ENCODE assay signal across 4 fruit fly cellular contexts in the genomic region with DNA sequence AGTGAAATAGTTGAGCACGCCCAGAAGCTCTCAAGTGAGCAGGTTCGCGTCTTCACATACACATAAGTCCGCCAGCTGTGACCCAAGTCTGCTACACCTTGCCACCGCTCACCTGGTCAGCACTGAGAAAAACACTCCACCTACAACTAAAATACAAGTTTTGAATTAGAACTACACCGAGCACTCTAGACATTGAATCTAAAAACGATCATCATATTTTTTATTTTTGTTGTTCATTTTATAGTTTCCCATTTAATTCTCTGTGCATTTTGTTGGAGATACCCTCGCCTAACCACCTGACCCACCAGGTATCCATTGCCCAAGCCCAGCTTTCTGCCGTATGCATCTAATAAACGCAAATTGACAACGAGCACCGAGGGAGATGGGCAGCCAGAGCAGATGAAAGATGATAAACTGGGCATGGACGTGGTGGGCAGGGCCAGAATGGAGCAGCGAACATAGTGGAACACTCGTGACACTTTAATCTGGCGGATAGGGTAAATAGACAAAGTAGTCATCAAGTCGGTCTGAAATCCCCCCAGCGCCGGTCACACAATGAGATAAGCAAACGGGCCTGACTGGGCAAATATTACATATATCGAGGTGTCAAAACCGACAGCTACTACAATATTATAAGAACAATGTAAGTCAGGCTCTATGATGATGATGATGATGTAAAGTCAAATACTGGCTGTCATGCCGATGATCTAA.
A peak's percentile ranks its signal among the peaks of the same experiment; 100 is the strongest.
TF ChIP-seq lines count a peak whose summit lies in the region.

No protein-coding gene starts in this region.

- no peak for TF ChIP-seq CTCF in whole organism, embryonic (GFP tag; optimal IDR thresholded peaks at IDR 0.05; lab: Kevin White, UChicago)

TF ChIP-seq in whole organism, adult, 20 proteins besides CTCF, POLR2A, EP300 and RAD21:
- TF ChIP-seq ovo (GFP tag; optimal IDR thresholded peaks at IDR 0.05; lab: Kevin White, UChicago) (peak; percentile 35), cic (GFP tag; optimal IDR thresholded peaks at IDR 0.05; lab: Kevin White, UChicago) (peak; percentile 66), CG7101 (tag; optimal IDR thresholded peaks at IDR 0.05; lab: Kevin White, UChicago) (peak; percentile 20), CG33017 (tag; optimal IDR thresholded peaks at IDR 0.05; lab: Kevin White, UChicago) (no peak), Crg-1 (GFP tag; optimal IDR thresholded peaks at IDR 0.05; lab: Kevin White, UChicago) (peak; percentile 36)

TF ChIP-seq in whole organism, embryonic, 481 proteins besides CTCF, POLR2A, EP300 and RAD21 (continues in another document):
- TF ChIP-seq mam (GFP tag; optimal IDR thresholded peaks at IDR 0.05; lab: Kevin White, UChicago) (peak; percentile 18), ttk (GFP tag; IDR thresholded peaks at IDR 0.05; lab: Robert Waterston, UW) (peak; percentile 49; the same call in 1 of the 2 replicates), CG11695 (GFP tag; IDR thresholded peaks at IDR 0.05; lab: Robert Waterston, UW) (peak; percentile 58; the same call in 1 of the 3 replicates), ken (GFP tag; IDR thresholded peaks at IDR 0.05; lab: Robert Waterston, UW) (0 out of 3 replicates have a peak, but pooled peaks have one; percentile 13), az2 (GFP tag; optimal IDR thresholded peaks at IDR 0.05; lab: Kevin White, UChicago) (peak; percentile 12), slbo (GFP tag; IDR thresholded peaks at IDR 0.05; lab: Robert Waterston, UW) (peak; percentile 30; the same call in 1 of the 2 replicates), CG17359 (tag; optimal IDR thresholded peaks at IDR 0.05; lab: Kevin White, UChicago) (peak; percentile 0), CG2678 (tag; optimal IDR thresholded peaks at IDR 0.05; lab: Kevin White, UChicago) (peak; percentile 17), Rfx (GFP tag; IDR thresholded peaks at IDR 0.05; lab: Robert Waterston, UW) (0 out of 2 replicates have a peak, but pooled peaks have one; percentile 3), CG12769 (tag; optimal IDR thresholded peaks at IDR 0.05; lab: Kevin White, UChicago) (peak; percentile 2), CG10209 (GFP tag; optimal IDR thresholded peaks at IDR 0.05; lab: Kevin White, UChicago) (no peak), Blimp-1 (GFP tag; optimal IDR thresholded peaks at IDR 0.05; lab: Kevin White, UChicago) (peak; percentile 11), stc (GFP tag; IDR thresholded peaks at IDR 0.05; lab: Robert Waterston, UW) (0 out of 2 replicates have a peak, but pooled peaks have one; percentile 16), chif (GFP tag; optimal IDR thresholded peaks at IDR 0.05; lab: Kevin White, UChicago) (peak in 1 of 2 experiments; percentile 2), esg (GFP tag; conservative IDR thresholded peaks at IDR 0.05; lab: Robert Waterston, UW) (0 out of 2 replicates have a peak, but pooled peaks have one; percentile 19), CG2120 (GFP tag; optimal IDR thresholded peaks at IDR 0.05; lab: Kevin White, UChicago) (peak; percentile 44), Ada2b (GFP tag; IDR thresholded peaks at IDR 0.05; lab: Robert Waterston, UW) (peak; percentile 34; the same call in 1 of the 2 replicates), CG18599 (GFP tag; optimal IDR thresholded peaks at IDR 0.05; lab: Kevin White, UChicago) (peak; percentile 35), CG6813 (GFP tag; optimal IDR thresholded peaks at IDR 0.05; lab: Kevin White, UChicago) (no peak), pan (optimal IDR thresholded peaks at IDR 0.05; lab: Kevin White, UChicago) (no peak), pan (GFP tag; optimal IDR thresholded peaks at IDR 0.05 in 1 of 2, IDR thresholded peaks at IDR 0.05 in 1 of 2) (peak in 1 of 2 experiments; percentile 61), bsh (GFP tag; optimal IDR thresholded peaks at IDR 0.05; lab: Kevin White, UChicago) (peak in 1 of 2 experiments; percentile 26), CG9727 (GFP tag; optimal IDR thresholded peaks at IDR 0.05; lab: Kevin White, UChicago) (no peak)

TF ChIP-seq in whole organism, prepupa, 60 proteins besides CTCF, POLR2A, EP300 and RAD21:
- TF ChIP-seq Smox (GFP tag; optimal IDR thresholded peaks at IDR 0.05; lab: Kevin White, UChicago) (no peak), Hr4 (GFP tag; optimal IDR thresholded peaks at IDR 0.05; lab: Kevin White, UChicago) (peak; percentile 30), net (GFP tag; optimal IDR thresholded peaks at IDR 0.05; lab: Kevin White, UChicago) (no peak), salr (GFP tag; optimal IDR thresholded peaks at IDR 0.05; lab: Kevin White, UChicago) (no peak), vri (GFP tag; optimal IDR thresholded peaks at IDR 0.05; lab: Kevin White, UChicago) (no peak), CG34406 (GFP tag; optimal IDR thresholded peaks at IDR 0.05; lab: Kevin White, UChicago) (no peak), CG16779 (tag; optimal IDR thresholded peaks at IDR 0.05; lab: Kevin White, UChicago) (no peak), Gug (GFP tag; IDR thresholded peaks at IDR 0.05; lab: Robert Waterston, UW) (peak; percentile 61), CG11902 (GFP tag; optimal IDR thresholded peaks at IDR 0.05; lab: Kevin White, UChicago) (no peak), svp (GFP tag; lab: Kevin White, UChicago) (no peak), CG3919 (GFP tag; optimal IDR thresholded peaks at IDR 0.05; lab: Kevin White, UChicago) (peak; percentile 15), Hr38 (GFP tag; optimal IDR thresholded peaks at IDR 0.05; lab: Kevin White, UChicago) (no peak), lz (GFP tag; optimal IDR thresholded peaks at IDR 0.05; lab: Kevin White, UChicago) (no peak), Sox14 (GFP tag; optimal IDR thresholded peaks at IDR 0.05; lab: Kevin White, UChicago) (no peak), CG6163 (GFP tag; IDR thresholded peaks at IDR 0.05; lab: Robert Waterston, UW) (0 out of 3 replicates have a peak, but pooled peaks have one; percentile 25), dsx (GFP tag; optimal IDR thresholded peaks at IDR 0.05; lab: Kevin White, UChicago; ENCODE audit: poor library complexity, severe bottlenecking) (no peak), fkh (GFP tag; optimal IDR thresholded peaks at IDR 0.05; lab: Kevin White, UChicago) (peak; percentile 79), pdm3 (GFP tag; optimal IDR thresholded peaks at IDR 0.05; lab: Kevin White, UChicago) (no peak), CG11294 (GFP tag; IDR thresholded peaks at IDR 0.05; lab: Robert Waterston, UW) (0 out of 2 replicates have a peak, but pooled peaks have one; percentile 23), CG8119 (GFP tag; IDR thresholded peaks at IDR 0.05; lab: Robert Waterston, UW) (peak; percentile 42; the same call in 1 of the 3 replicates), CG32006 (GFP tag; optimal IDR thresholded peaks at IDR 0.05; lab: Kevin White, UChicago) (peak; percentile 49), CG9139 (GFP tag; optimal IDR thresholded peaks at IDR 0.05; lab: Kevin White, UChicago) (no peak), CG15336 (GFP tag; IDR thresholded peaks at IDR 0.05; lab: Robert Waterston, UW) (peak; percentile 50; the same call in 1 of the 2 replicates), eg (GFP tag; IDR thresholded peaks at IDR 0.05; lab: Robert Waterston, UW) (peak; percentile 74), Eip75B (GFP tag; optimal IDR thresholded peaks at IDR 0.05; lab: Kevin White, UChicago) (no peak)

TF ChIP-seq in whole organism, pupa, 21 proteins besides CTCF, POLR2A, EP300 and RAD21:
- TF ChIP-seq CG14655 (GFP tag; optimal IDR thresholded peaks at IDR 0.05; lab: Kevin White, UChicago) (peak; percentile 21), fd96Ca (GFP tag; IDR thresholded peaks at IDR 0.05; lab: Robert Waterston, UW) (peak; percentile 44; the same call in 1 of the 3 replicates), CG34367 (tag; optimal IDR thresholded peaks at IDR 0.05; lab: Kevin White, UChicago) (no peak), CG8301 (tag; optimal IDR thresholded peaks at IDR 0.05; lab: Kevin White, UChicago) (peak; percentile 18), rn (GFP tag; IDR thresholded peaks at IDR 0.05; lab: Robert Waterston, UW) (peak; percentile 27; the same call in 1 of the 2 replicates), CG12605 (GFP tag; IDR thresholded peaks at IDR 0.05; lab: Robert Waterston, UW) (0 out of 2 replicates have a peak, but pooled peaks have one; percentile 15), gl (tag; optimal IDR thresholded peaks at IDR 0.05; lab: Kevin White, UChicago) (no peak), Ets98B (GFP tag; IDR thresholded peaks at IDR 0.05; lab: Robert Waterston, UW) (peak; percentile 52), CG4496 (GFP tag; IDR thresholded peaks at IDR 0.05; lab: Robert Waterston, UW) (peak; percentile 76)
TF ChIP-seq in whole organism, pupa: peak in this region for 7.
